Fruit fly (Drosophila melanogaster) S2 (cell line): ENCODE measurements around the gene Eip93F.

Experiments
- CG8478 ChIP-seq: fragments of >200 bp; optimal IDR thresholded peaks from 2 replicates; lab custom pipeline; 2018
- CTCF ChIP-seq, 2 experiments: fragments of >200 bp; optimal IDR thresholded peaks; 2 replicates each; lab custom pipeline; 2018

The Eip93F gene

dm6 chr3R:22057083-22057482 lies 108.2 kb downstream of the Eip93F start:
- no peak for TF ChIP-seq CTCF (optimal IDR thresholded peaks at IDR 0.05; lab: Kevin White, UChicago)
- TF ChIP-seq CG8478, result no peak
